Fruit fly (Drosophila melanogaster) whole organism, pupa: Measurements from ENCODE around the gene kek5.
A peak's percentile ranks its signal among the peaks of the same experiment; 100 is the strongest.

ENCODE experiments used
- CG10348 ChIP-seq: fragments of 200-800 bp; sonication (Bioruptor generic); IDR thresholded peaks from 2 replicates; pipeline ENCODE4 v1.3.6; 2022; ENCODE audit warnings: missing biosample characterization, missing genetic modification characterization
- CG12605 ChIP-seq: fragments of 200-800 bp; sonication (Bioruptor generic); IDR thresholded peaks from 2 replicates; pipeline ENCODE4 v1.3.6; 2022; ENCODE audit warnings: missing biosample characterization, missing genetic modification characterization
- CG13204 ChIP-seq: fragments of 200-800 bp; sonication (Bioruptor generic); optimal IDR thresholded peaks from 2 replicates; lab custom pipeline; 2018; ENCODE audit warnings: missing biosample characterization, mild to moderate bottlenecking, missing genetic modification characterization, moderate library complexity
- CG14655 ChIP-seq: fragments of 200-800 bp; sonication (Bioruptor generic); optimal IDR thresholded peaks from 3 replicates; lab custom pipeline; 2017; ENCODE audit warnings: mild to moderate bottlenecking, missing biosample characterization, missing genetic modification reagents, missing genetic modification characterization
- CG15710 ChIP-seq: fragments of 200-800 bp; sonication (Bioruptor generic); optimal IDR thresholded peaks from 2 replicates; lab custom pipeline; 2018; ENCODE audit warnings: missing biosample characterization, mild to moderate bottlenecking, missing genetic modification characterization, moderate library complexity
- CG17806 ChIP-seq: fragments of 200-800 bp; sonication (Bioruptor generic); optimal IDR thresholded peaks from 2 replicates; lab custom pipeline; 2018; ENCODE audit warnings: missing biosample characterization, mild to moderate bottlenecking, missing genetic modification characterization, moderate library complexity
- CG32121 ChIP-seq: fragments of 200-800 bp; sonication (Bioruptor generic); IDR thresholded peaks from 2 replicates; pipeline ENCODE4 v1.3.6; 2022; ENCODE audit warnings: missing biosample characterization, missing genetic modification characterization
- CG34367 ChIP-seq: fragments of 200-800 bp; sonication (Bioruptor generic); optimal IDR thresholded peaks from 2 replicates; lab custom pipeline; 2018; ENCODE audit warnings: missing biosample characterization, mild to moderate bottlenecking, missing genetic modification characterization
- CG4496 ChIP-seq: fragments of 200-800 bp; sonication (Bioruptor generic); IDR thresholded peaks from 3 replicates; pipeline ENCODE4 v1.3.6; 2022; ENCODE audit warnings: missing biosample characterization, missing genetic modification characterization
- CG8159 ChIP-seq: fragments of 200-800 bp; sonication (Bioruptor generic); optimal IDR thresholded peaks from 3 replicates; lab custom pipeline; 2018; ENCODE audit warnings: missing biosample characterization, mild to moderate bottlenecking, missing genetic modification characterization, moderate library complexity
- CG8301 ChIP-seq: fragments of 200-800 bp; sonication (Bioruptor generic); optimal IDR thresholded peaks from 2 replicates; lab custom pipeline; 2018; ENCODE audit warnings: missing biosample characterization, mild to moderate bottlenecking, missing genetic modification characterization
- CG9948 ChIP-seq: fragments of 200-800 bp; sonication (Bioruptor generic); optimal IDR thresholded peaks from 2 replicates; lab custom pipeline; 2018; ENCODE audit warnings: missing biosample characterization, mild to moderate bottlenecking, missing genetic modification characterization, moderate library complexity
- D1 ChIP-seq: fragments of 200-800 bp; sonication (Bioruptor generic); optimal IDR thresholded peaks from 2 replicates; lab custom pipeline; 2018; ENCODE audit warnings: missing biosample characterization, mild to moderate bottlenecking, missing genetic modification characterization, moderate library complexity
- EcR ChIP-seq: fragments of 200-800 bp; sonication (Bioruptor generic); optimal IDR thresholded peaks from 3 replicates; lab custom pipeline; 2019; ENCODE audit warnings: missing biosample characterization, missing genetic modification characterization, mild to moderate bottlenecking, moderate library complexity, missing genetic modification reagents
- Ets98B ChIP-seq: fragments of 200-800 bp; sonication (Bioruptor generic); IDR thresholded peaks from 2 replicates; pipeline ENCODE4 v1.3.6; 2022; ENCODE audit warnings: missing biosample characterization, missing genetic modification characterization
- Pif1A ChIP-seq: fragments of 200-800 bp; sonication (Bioruptor generic); optimal IDR thresholded peaks from 3 replicates; lab custom pipeline; 2016; ENCODE audit warnings: missing biosample characterization, missing genetic modification characterization
- Pif1B ChIP-seq: fragments of 200-800 bp; sonication (Bioruptor generic); optimal IDR thresholded peaks from 3 replicates; lab custom pipeline; 2016; ENCODE audit warnings: missing biosample characterization, missing genetic modification characterization
- Snoo ChIP-seq: fragments of 200-800 bp; sonication (Bioruptor generic); optimal IDR thresholded peaks from 3 replicates; lab custom pipeline; 2017; ENCODE audit warnings: missing biosample characterization, mild to moderate bottlenecking, missing genetic modification characterization, inconsistent platforms
- fd96Ca ChIP-seq: fragments of 200-800 bp; sonication (Bioruptor generic); IDR thresholded peaks from 3 replicates; pipeline ENCODE4 v1.3.6; 2022; ENCODE audit warnings: missing biosample characterization, missing genetic modification characterization
- gl ChIP-seq: fragments of 200-800 bp; sonication (Bioruptor generic); optimal IDR thresholded peaks from 2 replicates; lab custom pipeline; 2018; ENCODE audit warnings: missing biosample characterization, mild to moderate bottlenecking, missing genetic modification characterization
- rn ChIP-seq: fragments of 200-800 bp; sonication (Bioruptor generic); IDR thresholded peaks from 2 replicates; pipeline ENCODE4 v1.3.6; 2022; ENCODE audit warnings: missing biosample characterization, missing genetic modification characterization

The kek5 gene

dm6 chrX:19325729-19326473, 27.1 kb upstream of the kek5 start:
- TF ChIP-seq CG15710 (no peak), CG8301 (tag; lab: Kevin White, UChicago) (no peak), CG9948 (tag; lab: Kevin White, UChicago) (no peak), rn (GFP tag; lab: Robert Waterston, UW) (no peak), CG13204 (GFP tag; lab: Kevin White, UChicago) (no peak), CG8159 (no peak), D1 (tag; lab: Kevin White, UChicago) (no peak), EcR (no peak), Ets98B (GFP tag; lab: Robert Waterston, UW) (no peak), CG32121 (no peak), CG4496 (no peak), CG17806 (no peak)

- peak; percentile 51 for TF ChIP-seq D1 (tag; lab: Kevin White, UChicago)
- no peak for TF ChIP-seq CG8159
Measured at dm6 chrX:19326730-19327129, 26.3 kb upstream of the kek5 start.

DNA sequence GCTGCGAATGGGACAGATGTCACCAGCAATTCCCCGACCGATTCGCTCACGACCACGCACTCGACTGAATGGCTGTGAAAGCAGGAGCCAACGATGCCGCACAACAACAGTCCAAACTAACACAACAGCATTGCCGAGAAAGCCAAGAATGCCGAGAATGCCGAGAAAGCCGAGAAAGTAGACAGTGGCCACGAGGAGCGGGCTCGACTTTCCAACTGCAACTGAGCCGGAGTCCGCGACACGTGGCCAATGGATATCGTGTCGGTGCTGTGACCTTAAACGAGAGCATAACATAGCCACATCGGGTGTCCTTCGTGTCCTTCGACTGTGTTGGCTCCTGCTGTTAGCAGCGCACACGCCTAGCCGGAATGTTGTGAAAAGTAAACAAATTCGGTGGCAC, 4.8 kb upstream of the kek5 start, which contains the start of gene nAChRalpha7:
TSS of gene nAChRalpha7 (minus strand) at position 226 of the 400 bp plus-strand sequence.
- no peak for TF ChIP-seq CG34367
- no peak for TF ChIP-seq Pif1B (GFP tag; lab: Kevin White, UChicago)
- no peak for TF ChIP-seq Snoo (tag; lab: Kevin White, UChicago)
- no peak for TF ChIP-seq Pif1A (GFP tag; lab: Kevin White, UChicago)
- TF ChIP-seq CG32121: no peak
- TF ChIP-seq CG12605 (GFP tag; lab: Robert Waterston, UW): no peak
- no peak for TF ChIP-seq CG8159
- no peak for TF ChIP-seq D1 (tag; lab: Kevin White, UChicago)
- TF ChIP-seq gl (tag; lab: Kevin White, UChicago): no peak
- no peak for TF ChIP-seq rn (GFP tag; lab: Robert Waterston, UW)
- TF ChIP-seq EcR: no peak

dm6 chrX:19348835-19349466, 4.0 kb upstream of the kek5 start:
- TF ChIP-seq CG4496: peak; percentile 46; the same call in 1 of the 3 replicates
- TF ChIP-seq CG15710: no peak
- no peak for TF ChIP-seq CG8159
- TF ChIP-seq CG14655 (GFP tag; lab: Kevin White, UChicago): no peak
- no peak for TF ChIP-seq gl (tag; lab: Kevin White, UChicago)
- TF ChIP-seq Ets98B (GFP tag; lab: Robert Waterston, UW): no peak
- no peak for TF ChIP-seq Pif1A (GFP tag; lab: Kevin White, UChicago)
- TF ChIP-seq Snoo (tag; lab: Kevin White, UChicago): no peak
- TF ChIP-seq fd96Ca (GFP tag; lab: Robert Waterston, UW): no peak
- TF ChIP-seq CG13204 (GFP tag; lab: Kevin White, UChicago): no peak
- 0 out of 2 replicates have a peak, but pooled peaks have one; percentile 11 for TF ChIP-seq rn (GFP tag; lab: Robert Waterston, UW)
- TF ChIP-seq EcR: no peak
- peak; percentile 55 for TF ChIP-seq CG9948 (tag; lab: Kevin White, UChicago)

DNA sequence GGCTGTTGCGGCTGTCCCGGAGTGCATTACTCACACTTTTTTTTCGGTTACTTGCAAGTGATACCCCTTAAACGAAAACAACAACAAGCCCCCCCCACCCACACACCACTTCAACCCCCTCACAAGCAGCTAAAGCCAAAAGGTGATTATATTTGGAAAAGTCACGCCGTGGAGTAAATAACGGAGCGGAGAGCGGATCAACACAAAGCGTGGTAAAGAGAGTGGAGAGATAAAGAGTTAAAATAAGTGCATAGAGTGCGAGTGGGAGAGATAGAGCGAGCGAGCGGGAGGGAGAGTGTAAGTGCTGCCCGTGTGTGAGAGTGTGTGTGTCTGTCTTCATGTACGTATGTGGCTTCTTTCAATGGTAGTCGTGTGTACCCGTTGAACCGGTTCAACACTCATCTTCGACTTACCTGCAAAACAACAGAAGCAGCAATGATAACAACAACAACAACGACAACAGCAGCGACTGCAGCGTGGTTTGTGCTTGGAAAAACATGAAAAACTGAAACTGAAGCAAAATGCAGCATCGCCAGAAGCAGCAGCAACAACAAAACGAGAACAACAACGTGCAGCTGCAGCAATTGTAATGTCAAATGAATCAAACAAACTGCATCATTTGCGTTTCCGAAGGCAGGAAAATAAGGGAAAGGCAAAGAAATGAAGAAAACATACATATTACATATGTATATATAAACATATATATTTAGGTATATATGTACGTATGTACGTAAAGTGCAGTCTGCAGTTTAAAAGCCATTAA, 642 bp downstream of the kek5 start:
- TF ChIP-seq CG9948 (tag; lab: Kevin White, UChicago) (no peak), CG8301 (tag; lab: Kevin White, UChicago) (no peak), Pif1A (GFP tag; lab: Kevin White, UChicago) (no peak), Pif1B (GFP tag; lab: Kevin White, UChicago) (no peak), rn (GFP tag; lab: Robert Waterston, UW) (no peak), CG4496 (0 out of 3 replicates have a peak, but pooled peaks have one; percentile 29), CG12605 (GFP tag; lab: Robert Waterston, UW) (no peak), EcR (peak; percentile 13), CG15710 (no peak), fd96Ca (GFP tag; lab: Robert Waterston, UW) (peak; percentile 42; the same call in 1 of the 3 replicates), Ets98B (GFP tag; lab: Robert Waterston, UW) (no peak), CG13204 (GFP tag; lab: Kevin White, UChicago) (no peak), CG17806 (no peak), CG8159 (no peak), Snoo (tag; lab: Kevin White, UChicago) (no peak), D1 (tag; lab: Kevin White, UChicago) (no peak), CG34367 (no peak), CG10348 (GFP tag; lab: Robert Waterston, UW) (no peak), CG14655 (GFP tag; lab: Kevin White, UChicago) (no peak), CG32121 (no peak), gl (tag; lab: Kevin White, UChicago) (peak; percentile 11)
